Worm (Caenorhabditis elegans) whole organism, young adult: Measurements from ENCODE around the gene str-63.
A peak's percentile ranks its signal among the peaks of the same experiment; 100 is the strongest.

ENCODE experiments used
- B0261.1 ChIP-seq: sonication (generic microtip); optimal IDR thresholded peaks from 2 replicates; lab custom pipeline; 2016; ENCODE audit warnings: mild to moderate bottlenecking, missing genetic modification characterization, moderate library complexity, missing compliant biosample characterization
- B0336.3 ChIP-seq: fragments of 200-800 bp; sonication (Bioruptor generic); IDR thresholded peaks from 2 replicates; pipeline ENCODE4 v1.3.6; 2022; ENCODE audit warnings: missing genetic modification characterization, missing compliant biosample characterization
- C06A6.2 ChIP-seq: fragments of 200-800 bp; sonication (Bioruptor generic); conservative IDR thresholded peaks from 2 replicates; pipeline ENCODE4 v1.3.6; 2022; ENCODE audit warnings: missing genetic modification characterization, missing compliant biosample characterization
- C17E4.6 ChIP-seq: fragments of 200-800 bp; sonication (Bioruptor generic); IDR thresholded peaks from 2 replicates; pipeline ENCODE4 v1.3.6; 2022; ENCODE audit warnings: missing genetic modification reagents, missing genetic modification characterization, missing compliant biosample characterization
- D2030.7 ChIP-seq: fragments of 200-800 bp; sonication (Bioruptor generic); IDR thresholded peaks from 2 replicates; pipeline ENCODE4 v1.3.6; 2022; ENCODE audit warnings: missing genetic modification reagents, missing genetic modification characterization, missing compliant biosample characterization
- F22D6.2 ChIP-seq: sonication (generic microtip); optimal IDR thresholded peaks from 2 replicates; lab custom pipeline; 2016; ENCODE audit warnings: mild to moderate bottlenecking, missing genetic modification characterization, missing compliant biosample characterization
- F37B4.10 ChIP-seq: fragments of 200-800 bp; sonication (Bioruptor generic); IDR thresholded peaks from 2 replicates; pipeline ENCODE4 v1.3.6; 2022; ENCODE audit warnings: missing genetic modification characterization, missing compliant biosample characterization
- F49E8.2 ChIP-seq: sonication (generic microtip); optimal IDR thresholded peaks from 3 replicates; lab custom pipeline; 2017; ENCODE audit warnings: missing genetic modification characterization, mild to moderate bottlenecking, missing compliant biosample characterization, antibody characterized with exemption, moderate library complexity; ENCODE audit not compliant: insufficient read depth
- F52B5.7 ChIP-seq: sonication (generic microtip); optimal IDR thresholded peaks from 2 replicates; lab custom pipeline; 2016; ENCODE audit warnings: mild to moderate bottlenecking, missing genetic modification characterization, missing compliant biosample characterization
- F55B11.4 ChIP-seq: sonication (generic microtip); optimal IDR thresholded peaks from 2 replicates; lab custom pipeline; 2016; ENCODE audit warnings: missing compliant biosample characterization, missing genetic modification characterization, borderline replicate concordance; ENCODE audit not compliant: insufficient read depth
- F57A8.1 ChIP-seq: fragments of 200-800 bp; sonication (Bioruptor generic); optimal IDR thresholded peaks from 2 replicates; lab custom pipeline; 2018; ENCODE audit warnings: mild to moderate bottlenecking, missing genetic modification characterization, moderate library complexity, missing compliant biosample characterization
- K11D2.4 ChIP-seq: fragments of 200-800 bp; sonication (Bioruptor generic); IDR thresholded peaks from 2 replicates; pipeline ENCODE4 v1.3.6; 2022; ENCODE audit warnings: missing genetic modification reagents, missing genetic modification characterization, missing compliant biosample characterization
- K12H6.12 ChIP-seq: fragments of 200-800 bp; sonication (Bioruptor generic); optimal IDR thresholded peaks from 2 replicates; lab custom pipeline; 2018; ENCODE audit warnings: mild to moderate bottlenecking, missing genetic modification characterization, missing compliant biosample characterization
- Y53G8AR.9 ChIP-seq: fragments of 200-800 bp; sonication (Bioruptor generic); conservative IDR thresholded peaks from 2 replicates; pipeline ENCODE4 v1.3.6; 2022; ENCODE audit warnings: missing genetic modification reagents, missing genetic modification characterization, missing compliant biosample characterization
- Y95B8A.8 ChIP-seq: fragments of 200-800 bp; sonication (Bioruptor generic); IDR thresholded peaks from 2 replicates; pipeline ENCODE4 v1.3.6; 2022; ENCODE audit warnings: missing genetic modification reagents, missing genetic modification characterization, missing compliant biosample characterization
- athp-1 ChIP-seq: sonication (generic microtip); optimal IDR thresholded peaks from 2 replicates; lab custom pipeline; 2017; ENCODE audit warnings: mild to moderate bottlenecking, missing genetic modification characterization, missing compliant biosample characterization
- attf-5 ChIP-seq: fragments of 200-800 bp; sonication (Bioruptor generic); optimal IDR thresholded peaks from 2 replicates; lab custom pipeline; 2018; ENCODE audit warnings: mild to moderate bottlenecking, missing genetic modification characterization, missing compliant biosample characterization
- bed-1 ChIP-seq: fragments of 200-800 bp; sonication (Bioruptor generic); IDR thresholded peaks from 2 replicates; pipeline ENCODE4 v1.3.6; 2022; ENCODE audit warnings: missing genetic modification reagents, missing genetic modification characterization, missing compliant biosample characterization
- ccch-3 ChIP-seq: fragments of 200-800 bp; sonication (Bioruptor generic); optimal IDR thresholded peaks from 2 replicates; lab custom pipeline; 2018; ENCODE audit warnings: mild to moderate bottlenecking, missing genetic modification characterization, missing compliant biosample characterization
- cebp-2 ChIP-seq: fragments of 200-800 bp; sonication (Bioruptor generic); IDR thresholded peaks from 2 replicates; pipeline ENCODE4 v1.3.6; 2022; ENCODE audit warnings: missing genetic modification characterization, missing compliant biosample characterization
- ceh-27 ChIP-seq: fragments of 200-800 bp; sonication (Bioruptor generic); optimal IDR thresholded peaks from 2 replicates; lab custom pipeline; 2018; ENCODE audit warnings: mild to moderate bottlenecking, missing genetic modification characterization, moderate library complexity, missing compliant biosample characterization
- die-1 ChIP-seq: sonication (generic microtip); optimal IDR thresholded peaks from 2 replicates; lab custom pipeline; 2016; ENCODE audit warnings: missing genotype, mild to moderate bottlenecking, missing genetic modification characterization, missing compliant biosample characterization
- efl-1 ChIP-seq: fragments of 150-350 bp; optimal IDR thresholded peaks from 2 replicates; lab custom pipeline; 2014; ENCODE audit warnings: missing biosample characterization, missing genetic modification reagents, missing genetic modification characterization
- ets-4 ChIP-seq: fragments of 200-800 bp; sonication (Bioruptor generic); optimal IDR thresholded peaks from 2 replicates; lab custom pipeline; 2018; ENCODE audit warnings: mild to moderate bottlenecking, missing genetic modification characterization, missing compliant biosample characterization
- fkh-3 ChIP-seq: sonication (generic microtip); optimal IDR thresholded peaks from 2 replicates; lab custom pipeline; 2016; ENCODE audit warnings: mild to moderate bottlenecking, missing genetic modification characterization, missing compliant biosample characterization
- hlh-26 ChIP-seq: fragments of 200-800 bp; sonication (Bioruptor generic); conservative IDR thresholded peaks from 2 replicates; pipeline ENCODE4 v1.3.6; 2022; ENCODE audit warnings: missing genetic modification reagents, missing genetic modification characterization, missing compliant biosample characterization
- hsf-1 ChIP-seq: fragments of 200-800 bp; sonication (Bioruptor generic); IDR thresholded peaks from 2 replicates; pipeline ENCODE4 v1.3.6; 2022; ENCODE audit warnings: missing genetic modification reagents, missing genetic modification characterization, missing compliant biosample characterization
- lag-1 ChIP-seq: fragments of 200-800 bp; sonication (Bioruptor generic); IDR thresholded peaks from 2 replicates; pipeline ENCODE4 v1.3.6; 2022; ENCODE audit warnings: missing genetic modification reagents, missing genetic modification characterization, missing compliant biosample characterization
- lir-1 ChIP-seq: fragments of 200-800 bp; sonication (Bioruptor generic); conservative IDR thresholded peaks from 2 replicates; pipeline ENCODE4 v1.3.6; 2022; ENCODE audit warnings: missing genetic modification reagents, missing genetic modification characterization, missing compliant biosample characterization
- lsy-27 ChIP-seq: sonication (generic microtip); optimal IDR thresholded peaks from 2 replicates; lab custom pipeline; 2017; ENCODE audit warnings: missing genetic modification characterization, mild to moderate bottlenecking, missing compliant biosample characterization, antibody characterized with exemption, missing genotype, borderline replicate concordance; ENCODE audit not compliant: insufficient read depth
- madf-3 ChIP-seq: fragments of 200-800 bp; sonication (Bioruptor generic); IDR thresholded peaks from 2 replicates; pipeline ENCODE4 v1.3.6; 2022; ENCODE audit warnings: missing genetic modification reagents, missing genetic modification characterization, missing compliant biosample characterization
- madf-6 ChIP-seq: fragments of 200-800 bp; sonication (Bioruptor generic); IDR thresholded peaks from 2 replicates; pipeline ENCODE4 v1.3.6; 2022; ENCODE audit warnings: missing genetic modification reagents, missing genetic modification characterization, missing compliant biosample characterization
- mel-28 ChIP-seq: sonication (generic microtip); optimal IDR thresholded peaks from 2 replicates; lab custom pipeline; 2016; ENCODE audit warnings: borderline replicate concordance, mild to moderate bottlenecking, missing genetic modification characterization, missing compliant biosample characterization
- mes-4 ChIP-seq: sonication (generic microtip); optimal IDR thresholded peaks from 2 replicates; lab custom pipeline; 2016; ENCODE audit warnings: missing genotype, missing genetic modification characterization, missing compliant biosample characterization
- mxl-1 ChIP-seq: sonication (generic microtip); optimal IDR thresholded peaks from 2 replicates; lab custom pipeline; 2016; ENCODE audit warnings: missing genetic modification characterization, missing compliant biosample characterization
- nfya-1 ChIP-seq: sonication (generic microtip); optimal IDR thresholded peaks from 2 replicates; lab custom pipeline; 2017; ENCODE audit warnings: antibody characterized with exemption, missing compliant biosample characterization, missing genetic modification characterization, borderline replicate concordance; ENCODE audit not compliant: insufficient read depth
- nfya-2 ChIP-seq: fragments of 200-800 bp; sonication (Bioruptor generic); IDR thresholded peaks from 2 replicates; pipeline ENCODE4 v1.3.6; 2022; ENCODE audit warnings: missing genetic modification reagents, missing genetic modification characterization, missing compliant biosample characterization
- nfyb-1 ChIP-seq: fragments of 200-800 bp; sonication (Bioruptor generic); IDR thresholded peaks from 2 replicates; pipeline ENCODE4 v1.3.6; 2022; ENCODE audit warnings: missing genetic modification reagents, missing genetic modification characterization, missing compliant biosample characterization
- nhr-179 ChIP-seq: sonication (generic microtip); optimal IDR thresholded peaks from 2 replicates; lab custom pipeline; 2016; ENCODE audit warnings: mild to moderate bottlenecking, missing genetic modification characterization, missing compliant biosample characterization
- nhr-80 ChIP-seq: sonication (generic microtip); optimal IDR thresholded peaks from 2 replicates; lab custom pipeline; 2016; ENCODE audit warnings: missing genetic modification characterization, missing compliant biosample characterization
- repo-1 ChIP-seq: sonication (generic microtip); optimal IDR thresholded peaks from 2 replicates; lab custom pipeline; 2017; ENCODE audit warnings: mild to moderate bottlenecking, missing genetic modification characterization, missing compliant biosample characterization
- rpc-1 ChIP-seq, 2 experiments: fragments of 150-350 bp in 1 of 2; sonication (generic microtip) in 1 of 2; optimal IDR thresholded peaks; 2 replicates each; lab custom pipeline; 2014 to 2018; ENCODE audit warnings: missing biosample characterization in 1 of 2, missing genetic modification characterization in 1 of 2, missing genetic modification reagents in 1 of 2, missing genotype in 1 of 2
- sea-2 ChIP-seq: fragments of 200-800 bp; sonication (Bioruptor generic); IDR thresholded peaks from 2 replicates; pipeline ENCODE4 v1.3.6; 2022; ENCODE audit warnings: missing genetic modification characterization, missing compliant biosample characterization
- snpc-3.4 ChIP-seq: sonication (generic microtip); optimal IDR thresholded peaks from 2 replicates; lab custom pipeline; 2017; ENCODE audit warnings: missing genetic modification characterization, mild to moderate bottlenecking, missing compliant biosample characterization, antibody characterized with exemption, moderate library complexity, missing genotype, missing genetic modification reagents
- snpc-4 ChIP-seq, 5 experiments: fragments of 150-350 bp in 1 of 5; sonication (generic microtip) in 4 of 5; optimal IDR thresholded peaks; 2 replicates each; lab custom pipeline; 2014 to 2018; ENCODE audit warnings: missing genetic modification characterization in 5 of 5, missing biosample characterization in 3 of 5, antibody characterized with exemption in 2 of 5, mild to moderate bottlenecking in 2 of 5, missing compliant biosample characterization in 2 of 5, missing genotype in 2 of 5, moderate library complexity in 2 of 5, missing genetic modification reagents in 1 of 5
- unc-130 ChIP-seq: sonication (generic microtip); optimal IDR thresholded peaks from 2 replicates; lab custom pipeline; 2016; ENCODE audit warnings: missing genetic modification reagents, missing genetic modification characterization, missing compliant biosample characterization
- zfh-2 ChIP-seq: fragments of 200-800 bp; sonication (Bioruptor generic); conservative IDR thresholded peaks from 2 replicates; pipeline ENCODE4 v1.3.6; 2022; ENCODE audit warnings: missing genetic modification reagents, missing genetic modification characterization, missing compliant biosample characterization

The str-63 gene

DNA sequence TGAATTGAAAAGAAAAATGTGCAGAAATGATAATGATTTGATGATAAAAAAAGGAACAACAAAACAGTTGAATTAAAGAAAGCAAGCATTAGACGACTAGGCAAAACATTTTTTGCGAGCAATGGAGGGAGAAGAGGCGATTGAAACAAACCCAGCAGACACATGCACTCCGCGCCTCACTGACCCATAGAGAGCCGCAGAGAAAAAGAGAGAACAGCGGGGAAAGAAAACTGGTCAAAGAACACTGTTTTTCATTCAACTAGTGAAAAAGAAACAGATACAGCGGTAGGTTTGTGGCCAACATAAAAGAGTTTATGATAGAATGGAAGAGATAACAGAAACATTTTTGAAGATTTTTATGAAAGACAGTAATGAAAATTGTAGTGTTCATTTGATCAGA is 36.9 kb downstream of the str-63 start (continued):
- TF ChIP-seq unc-130 (GFP tag; lab: Kevin White, UChicago) = no peak
- TF ChIP-seq fkh-3 (tag; lab: Kevin White, UChicago) = no peak
- no peak for TF ChIP-seq C06A6.2
- TF ChIP-seq K11D2.4 = no peak
- no peak for TF ChIP-seq snpc-3.4 (tag; lab: Kevin White, UChicago)
- no peak for TF ChIP-seq F57A8.1
- TF ChIP-seq nhr-80 (tag; lab: Kevin White, UChicago) = peak; percentile 83
- TF ChIP-seq hsf-1 = no peak
- no peak for TF ChIP-seq Y95B8A.8 (GFP tag; lab: Robert Waterston, UW)
- TF ChIP-seq F49E8.2 (tag; lab: Kevin White, UChicago) = no peak
- no peak for TF ChIP-seq repo-1 (tag; lab: Kevin White, UChicago)
- no peak for TF ChIP-seq lag-1
- no peak for TF ChIP-seq F52B5.7 (tag; lab: Kevin White, UChicago)
- peak; percentile 42; the same call in 1 of the 2 replicates for TF ChIP-seq zfh-2
- TF ChIP-seq athp-1 = no peak
- peak; percentile 37 for TF ChIP-seq attf-5
- TF ChIP-seq nfya-2 (GFP tag; lab: Robert Waterston, UW) = no peak
- no peak for TF ChIP-seq nfya-1 (tag; lab: Kevin White, UChicago)
- TF ChIP-seq mes-4 (tag; lab: Kevin White, UChicago) = no peak
- TF ChIP-seq nfyb-1 (GFP tag; lab: Robert Waterston, UW) = no peak
- TF ChIP-seq, all 124 proteins: peak for 7

ce11 chrV:3391005-3391404 is 39.6 kb downstream of the str-63 start:
- no peak for TF ChIP-seq hlh-26 (GFP tag; lab: Robert Waterston, UW)
- no peak for TF ChIP-seq mel-28 (tag; lab: Kevin White, UChicago)
- no peak for TF ChIP-seq D2030.7 (GFP tag; lab: Robert Waterston, UW)
- no peak for TF ChIP-seq ccch-3
- TF ChIP-seq bed-1 (GFP tag; lab: Robert Waterston, UW) = no peak
- TF ChIP-seq B0261.1 (tag; lab: Kevin White, UChicago) = no peak
- no peak for TF ChIP-seq efl-1 (GFP tag; lab: Kevin White, UChicago)
- no peak for TF ChIP-seq Y95B8A.8 (GFP tag; lab: Robert Waterston, UW)
- TF ChIP-seq die-1 (tag; lab: Kevin White, UChicago) = no peak
- no peak for TF ChIP-seq sea-2 (GFP tag; lab: Robert Waterston, UW)
- TF ChIP-seq ets-4 (GFP tag; lab: Kevin White, UChicago) = no peak
- TF ChIP-seq snpc-4 (GFP tag; optimal IDR thresholded peaks at IDR 0.05; lab: Kevin White, UChicago) = no peak
- TF ChIP-seq snpc-4 (tag; optimal IDR thresholded peaks at IDR 0.05; lab: Kevin White, UChicago) = peak in 1 of 4 experiments; percentile 36
- TF ChIP-seq F55B11.4 = no peak
- no peak for TF ChIP-seq cebp-2
- TF ChIP-seq mxl-1 = no peak
- TF ChIP-seq fkh-3 (tag; lab: Kevin White, UChicago) = no peak
- TF ChIP-seq F22D6.2 (tag; lab: Kevin White, UChicago) = no peak
- no peak for TF ChIP-seq rpc-1 (optimal IDR thresholded peaks at IDR 0.05; lab: Kevin White, UChicago)
- TF ChIP-seq rpc-1 (tag; optimal IDR thresholded peaks at IDR 0.05; lab: Kevin White, UChicago) = no peak
- peak; percentile 54 for TF ChIP-seq attf-5
- peak; percentile 27 for TF ChIP-seq ceh-27 (GFP tag; lab: Kevin White, UChicago)
- TF ChIP-seq lsy-27 (tag; lab: Kevin White, UChicago) = no peak
- TF ChIP-seq nhr-179 (tag; lab: Kevin White, UChicago) = no peak
- no peak for TF ChIP-seq mes-4 (tag; lab: Kevin White, UChicago)
- TF ChIP-seq F49E8.2 (tag; lab: Kevin White, UChicago) = no peak
- no peak for TF ChIP-seq K12H6.12 (tag; lab: Kevin White, UChicago)
- TF ChIP-seq madf-3 (GFP tag; lab: Robert Waterston, UW) = no peak
- TF ChIP-seq madf-6 (GFP tag; lab: Robert Waterston, UW) = no peak
- TF ChIP-seq F37B4.10 = no peak
- TF ChIP-seq Y53G8AR.9 (GFP tag; lab: Robert Waterston, UW) = no peak
- TF ChIP-seq repo-1 (tag; lab: Kevin White, UChicago) = no peak
- TF ChIP-seq C17E4.6 (GFP tag; lab: Robert Waterston, UW) = no peak
- TF ChIP-seq F57A8.1 = no peak
- no peak for TF ChIP-seq lir-1 (GFP tag; lab: Robert Waterston, UW)
- TF ChIP-seq B0336.3 (GFP tag; lab: Robert Waterston, UW) = no peak
